Worm (Caenorhabditis elegans) whole organism, L1 larva: ENCODE data around the gene Y32G9A.2.

Source experiments
- C04F5.9 ChIP-seq: sonication (generic microtip); optimal IDR thresholded peaks from 2 replicates; lab custom pipeline; 2016; ENCODE audit warnings: missing genetic modification characterization, missing compliant biosample characterization
- C34B4.2 ChIP-seq: sonication (generic microtip); optimal IDR thresholded peaks from 2 replicates; lab custom pipeline; 2017; ENCODE audit warnings: mild to moderate bottlenecking, missing genetic modification characterization, missing compliant biosample characterization
- Y116A8C.19 ChIP-seq: sonication (generic microtip); optimal IDR thresholded peaks from 2 replicates; lab custom pipeline; 2016; ENCODE audit warnings: missing compliant biosample characterization, missing genetic modification characterization, borderline replicate concordance
- aha-1 ChIP-seq: fragments of 150-350 bp; optimal IDR thresholded peaks from 2 replicates; lab custom pipeline; 2014; ENCODE audit warnings: missing biosample characterization, missing genetic modification characterization
- alr-1 ChIP-seq: fragments of 200-800 bp; sonication (Bioruptor generic); optimal IDR thresholded peaks from 2 replicates; lab custom pipeline; 2018; ENCODE audit warnings: borderline replicate concordance, mild to moderate bottlenecking, missing genetic modification characterization, missing compliant biosample characterization
- aly-2 ChIP-seq: fragments of 150-350 bp; optimal IDR thresholded peaks from 2 replicates; lab custom pipeline; 2014; ENCODE audit warnings: missing biosample characterization, missing genetic modification characterization
- blmp-1 ChIP-seq: fragments of 150-350 bp; optimal IDR thresholded peaks from 2 replicates; lab custom pipeline; 2014; ENCODE audit warnings: missing biosample characterization, missing genetic modification characterization
- ceh-88 ChIP-seq: fragments of 200-800 bp; sonication (Bioruptor generic); IDR thresholded peaks from 2 replicates; pipeline ENCODE4 v1.3.6; 2022; ENCODE audit warnings: missing genetic modification characterization, missing compliant biosample characterization
- ces-1 ChIP-seq: fragments of 150-350 bp; optimal IDR thresholded peaks from 2 replicates; lab custom pipeline; 2014; ENCODE audit warnings: missing biosample characterization, missing genetic modification reagents, missing genetic modification characterization
- dsc-1 ChIP-seq: sonication (generic microtip); optimal IDR thresholded peaks from 2 replicates; lab custom pipeline; 2016; ENCODE audit warnings: mild to moderate bottlenecking, missing genetic modification characterization, missing compliant biosample characterization
- egl-13 ChIP-seq: sonication (generic microtip); optimal IDR thresholded peaks from 2 replicates; lab custom pipeline; 2016; ENCODE audit warnings: missing genotype, missing genetic modification reagents, missing genetic modification characterization, missing compliant biosample characterization
- egl-27 ChIP-seq, 2 experiments: fragments of 150-350 bp in 1 of 2; sonication (generic microtip); optimal IDR thresholded peaks; 3 replicates each; lab custom pipeline; 2017 to 2018; ENCODE audit warnings: missing biosample characterization in 2 of 2, missing genetic modification characterization in 2 of 2, missing genetic modification reagents in 2 of 2
- elt-3 ChIP-seq, 6 experiments: fragments of 150-350 bp in 1 of 6; sonication (generic microtip); optimal IDR thresholded peaks; 2 replicates each; lab custom pipeline; 2017 to 2018; ENCODE audit warnings: missing biosample characterization in 6 of 6, missing genetic modification characterization in 6 of 6, inconsistent platforms in 1 of 6
- fkh-4 ChIP-seq: sonication (generic microtip); optimal IDR thresholded peaks from 2 replicates; lab custom pipeline; 2016; ENCODE audit warnings: missing compliant biosample characterization, missing genetic modification characterization, borderline replicate concordance
- hlh-4 ChIP-seq: sonication (generic microtip); optimal IDR thresholded peaks from 2 replicates; lab custom pipeline; 2016; ENCODE audit warnings: mild to moderate bottlenecking, missing genetic modification characterization, missing compliant biosample characterization
- hpl-2 ChIP-seq: fragments of 150-350 bp; optimal IDR thresholded peaks from 2 replicates; lab custom pipeline; 2014; ENCODE audit warnings: missing biosample characterization, missing genetic modification reagents, missing genetic modification characterization
- isw-1 ChIP-seq: fragments of 200-800 bp; sonication (Bioruptor generic); IDR thresholded peaks from 2 replicates; pipeline ENCODE4 v1.3.6; 2022; ENCODE audit warnings: missing genetic modification characterization, missing compliant biosample characterization
- jun-1 ChIP-seq: fragments of 150-350 bp; optimal IDR thresholded peaks from 2 replicates; lab custom pipeline; 2014; ENCODE audit warnings: missing biosample characterization, missing genetic modification reagents, missing genetic modification characterization
- lin-13 ChIP-seq: fragments of 150-350 bp; optimal IDR thresholded peaks from 2 replicates; lab custom pipeline; 2014; ENCODE audit warnings: missing biosample characterization, missing genetic modification reagents, missing genetic modification characterization
- lin-14 ChIP-seq: fragments of 200-800 bp; sonication (Bioruptor generic); optimal IDR thresholded peaks from 2 replicates; lab custom pipeline; 2018; ENCODE audit warnings: mild to moderate bottlenecking, missing genetic modification characterization, moderate library complexity, missing compliant biosample characterization
- lin-15B ChIP-seq: fragments of 150-350 bp; sonication (generic microtip); optimal IDR thresholded peaks from 3 replicates; lab custom pipeline; 2014; ENCODE audit warnings: missing biosample characterization, missing genetic modification characterization
- lin-35 ChIP-seq, 2 experiments: fragments of 150-350 bp; optimal IDR thresholded peaks; 2 replicates each; lab custom pipeline; 2014; ENCODE audit warnings: missing biosample characterization in 2 of 2, missing genetic modification characterization in 2 of 2, missing genetic modification reagents in 2 of 2
- lin-39 ChIP-seq: fragments of 150-350 bp; optimal IDR thresholded peaks from 2 replicates; lab custom pipeline; 2014; ENCODE audit warnings: missing biosample characterization, missing genetic modification reagents, missing genetic modification characterization
- lsy-2 ChIP-seq, 2 experiments: fragments of 150-350 bp; optimal IDR thresholded peaks; 2 replicates each; lab custom pipeline; 2014; ENCODE audit warnings: missing biosample characterization in 2 of 2, missing genetic modification characterization in 2 of 2
- mef-2 ChIP-seq: fragments of 150-350 bp; optimal IDR thresholded peaks from 2 replicates; lab custom pipeline; 2014; ENCODE audit warnings: missing biosample characterization, missing genetic modification characterization
- nhr-20 ChIP-seq: sonication (generic microtip); optimal IDR thresholded peaks from 2 replicates; lab custom pipeline; 2016; ENCODE audit warnings: mild to moderate bottlenecking, missing genetic modification characterization, missing compliant biosample characterization
- nhr-237 ChIP-seq: fragments of 150-350 bp; optimal IDR thresholded peaks from 2 replicates; lab custom pipeline; 2014; ENCODE audit warnings: missing biosample characterization, missing genetic modification characterization
- nhr-28 ChIP-seq: fragments of 150-350 bp; optimal IDR thresholded peaks from 2 replicates; lab custom pipeline; 2014; ENCODE audit warnings: missing biosample characterization, missing genetic modification characterization
- nhr-71 ChIP-seq: sonication (generic microtip); optimal IDR thresholded peaks from 2 replicates; lab custom pipeline; 2016; ENCODE audit warnings: mild to moderate bottlenecking, missing genetic modification characterization, moderate library complexity, missing compliant biosample characterization
- nhr-84 ChIP-seq: sonication (generic microtip); optimal IDR thresholded peaks from 2 replicates; lab custom pipeline; 2017; ENCODE audit warnings: missing biosample characterization, missing genetic modification characterization
- nhr-85 ChIP-seq: sonication (generic microtip); peaks from one replicate; lab custom pipeline; 2016; ENCODE audit warnings: missing genetic modification characterization, inconsistent platforms, missing compliant biosample characterization
- nhr-90 ChIP-seq: sonication (generic microtip); optimal IDR thresholded peaks from 2 replicates; lab custom pipeline; 2016; ENCODE audit warnings: mild to moderate bottlenecking, missing genetic modification characterization, missing compliant biosample characterization; ENCODE audit not compliant: poor library complexity
- pag-3 ChIP-seq: sonication (generic microtip); optimal IDR thresholded peaks from 2 replicates; lab custom pipeline; 2017; ENCODE audit warnings: missing genetic modification characterization, mild to moderate bottlenecking, missing compliant biosample characterization, antibody characterized with exemption, borderline replicate concordance; ENCODE audit not compliant: insufficient read depth
- pqm-1 ChIP-seq: sonication (generic microtip); optimal IDR thresholded peaks from 3 replicates; lab custom pipeline; 2017; ENCODE audit warnings: missing biosample characterization, missing genetic modification characterization
- rnt-1 ChIP-seq: sonication (generic microtip); optimal IDR thresholded peaks from 2 replicates; lab custom pipeline; 2016; ENCODE audit warnings: mild to moderate bottlenecking, missing genetic modification characterization, moderate library complexity, missing compliant biosample characterization
- snu-23 ChIP-seq: sonication (generic microtip); optimal IDR thresholded peaks from 2 replicates; lab custom pipeline; 2016; ENCODE audit warnings: missing genetic modification characterization, missing compliant biosample characterization
- swsn-7 ChIP-seq: sonication (generic microtip); optimal IDR thresholded peaks from 2 replicates; lab custom pipeline; 2016; ENCODE audit warnings: missing genetic modification characterization, missing compliant biosample characterization
- tbx-2 ChIP-seq: sonication (generic microtip); optimal IDR thresholded peaks from 2 replicates; lab custom pipeline; 2016; ENCODE audit warnings: missing genetic modification characterization, missing compliant biosample characterization
- unc-98 ChIP-seq: fragments of 200-800 bp; sonication (Bioruptor generic); IDR thresholded peaks from 2 replicates; pipeline ENCODE4 v1.3.6; 2022; ENCODE audit warnings: missing genetic modification characterization, missing compliant biosample characterization
- zag-1 ChIP-seq: fragments of 150-350 bp; optimal IDR thresholded peaks from 2 replicates; lab custom pipeline; 2014; ENCODE audit warnings: missing biosample characterization, missing genetic modification characterization
- zip-4 ChIP-seq: fragments of 200-800 bp; sonication (Bioruptor generic); optimal IDR thresholded peaks from 2 replicates; lab custom pipeline; 2018; ENCODE audit warnings: mild to moderate bottlenecking, missing genetic modification characterization, moderate library complexity, missing compliant biosample characterization

The Y32G9A.2 gene

ce11 chrV:1964806-1965205 is 46.5 kb downstream of the Y32G9A.2 start, which contains the start of gene srj-15:
Gene srj-15 (minus strand): TSS chrV:1964906.
- TF ChIP-seq swsn-7 (tag; lab: Kevin White, UChicago) (no peak), aha-1 (tag; lab: Kevin White, UChicago) (no peak), nhr-71 (tag; lab: Kevin White, UChicago) (no peak), C04F5.9 (tag; lab: Kevin White, UChicago) (no peak), nhr-85 (tag; lab: Kevin White, UChicago) (no peak), lin-15B (tag; lab: Kevin White, UChicago) (no peak), lin-13 (GFP tag; lab: Kevin White, UChicago) (no peak), isw-1 (GFP tag; lab: Robert Waterston, UW) (no peak), aly-2 (no peak), lin-14 (no peak), nhr-28 (tag; lab: Kevin White, UChicago) (no peak), nhr-84 (no peak), fkh-4 (tag; lab: Kevin White, UChicago) (no peak), lin-35 (GFP tag; optimal IDR thresholded peaks at IDR 0.05; lab: Kevin White, UChicago) (no peak), egl-13 (tag; lab: Kevin White, UChicago) (no peak), elt-3 (tag; optimal IDR thresholded peaks at IDR 0.05; lab: Kevin White, UChicago) (no peak)

DNA sequence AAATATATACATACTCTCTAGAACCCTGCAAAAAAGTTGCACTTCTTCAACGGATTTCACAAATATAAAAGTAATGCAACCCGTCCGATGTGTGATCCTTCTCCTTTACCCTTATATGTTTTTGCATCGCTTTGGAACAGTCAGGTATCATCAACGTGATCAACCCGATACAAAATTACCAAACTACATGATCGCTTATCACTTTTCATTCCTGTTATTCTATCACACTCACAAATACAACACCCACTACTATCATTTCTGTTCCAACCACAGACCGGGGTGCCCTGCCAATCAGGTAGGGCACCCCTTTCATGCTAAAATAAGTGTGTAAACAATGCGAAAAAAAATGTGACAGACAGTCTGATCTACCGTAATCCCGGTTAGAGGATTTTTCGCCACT is 48.7 kb downstream of the Y32G9A.2 start:
- TF ChIP-seq hpl-2 (GFP tag; lab: Kevin White, UChicago) (no peak), ces-1 (GFP tag; lab: Kevin White, UChicago) (no peak), pag-3 (tag; lab: Kevin White, UChicago) (no peak), tbx-2 (tag; lab: Kevin White, UChicago) (no peak), nhr-237 (tag; lab: Kevin White, UChicago) (no peak), zip-4 (GFP tag; lab: Kevin White, UChicago) (no peak), ceh-88 (GFP tag; lab: Robert Waterston, UW) (no peak), hlh-4 (tag; lab: Kevin White, UChicago) (no peak), zag-1 (tag; lab: Kevin White, UChicago) (no peak), jun-1 (tag; lab: Kevin White, UChicago) (no peak), nhr-90 (tag; lab: Kevin White, UChicago) (no peak), egl-27 (tag; optimal IDR thresholded peaks at IDR 0.05; lab: Kevin White, UChicago) (no peak), mef-2 (tag; lab: Kevin White, UChicago) (no peak)

- TF ChIP-seq lin-39 (no peak), jun-1 (tag; lab: Kevin White, UChicago) (no peak), blmp-1 (tag; lab: Kevin White, UChicago) (peak; percentile 51)
Observed at ce11 chrV:1968809-1969208, 50.5 kb downstream of the Y32G9A.2 start.

DNA sequence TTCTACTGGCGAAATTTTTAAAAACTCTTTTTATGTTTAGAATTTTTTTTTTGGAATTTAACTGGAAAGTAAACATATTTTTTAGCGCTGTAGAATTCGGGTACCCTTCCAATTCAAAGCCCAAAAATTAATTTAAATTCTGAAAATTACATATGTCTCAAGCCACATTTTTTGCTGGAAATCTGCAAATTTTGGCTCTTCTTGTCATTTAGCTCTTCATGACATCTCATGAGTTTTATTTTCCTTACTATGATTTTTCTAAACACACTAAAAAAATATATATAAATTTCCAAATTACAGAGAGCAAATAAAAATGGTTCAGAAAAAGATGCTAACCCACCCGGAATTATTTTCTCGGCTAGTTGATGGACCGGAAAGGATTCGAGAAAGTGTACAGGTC is 50.9 kb downstream of the Y32G9A.2 start, which contains the start of gene acs-3:
Gene acs-3, plus strand, starts transcription at position 301 of the 400 bp plus-strand sequence.
- TF ChIP-seq dsc-1 (tag; lab: Kevin White, UChicago) (no peak), blmp-1 (tag; lab: Kevin White, UChicago) (no peak), C34B4.2 (tag; lab: Kevin White, UChicago) (no peak), hlh-4 (tag; lab: Kevin White, UChicago) (no peak), lin-39 (no peak), rnt-1 (tag; lab: Kevin White, UChicago) (no peak), nhr-71 (tag; lab: Kevin White, UChicago) (no peak), nhr-90 (tag; lab: Kevin White, UChicago) (no peak), alr-1 (no peak), lin-13 (GFP tag; lab: Kevin White, UChicago) (no peak), Y116A8C.19 (tag; lab: Kevin White, UChicago) (no peak), pag-3 (tag; lab: Kevin White, UChicago) (no peak), nhr-20 (no peak), tbx-2 (tag; lab: Kevin White, UChicago) (no peak), unc-98 (GFP tag; lab: Robert Waterston, UW) (no peak), pqm-1 (tag; lab: Kevin White, UChicago) (no peak), C04F5.9 (tag; lab: Kevin White, UChicago) (no peak), snu-23 (GFP tag; lab: Kevin White, UChicago) (no peak), lsy-2 (tag; optimal IDR thresholded peaks at IDR 0.05; lab: Kevin White, UChicago) (no peak)
